Worm (Caenorhabditis elegans): ENCODE data around the gene Y42A5A.3.
A peak's percentile ranks its signal among the peaks of the same experiment; 100 is the strongest.

The Y42A5A.3 gene

ce11 chrV:11060239-11060984 is 35.4 kb downstream of the Y42A5A.3 start, which contains the start of gene T04C12.11:
T04C12.11 (minus strand) TSS chrV:11060289.
- TF ChIP-seq egl-18 (GFP tag; IDR thresholded peaks at IDR 0.05) (no peak), him-1 (tag; optimal IDR thresholded peaks at IDR 0.05) (no peak), F33H1.4 (GFP tag; IDR thresholded peaks at IDR 0.05) (no peak), cebp-2 (GFP tag; IDR thresholded peaks at IDR 0.05) (no peak), ztf-6 (GFP tag; IDR thresholded peaks at IDR 0.05) (no peak), aptf-3 (GFP tag; IDR thresholded peaks at IDR 0.05) (no peak), egl-44 (GFP tag; IDR thresholded peaks at IDR 0.05) (no peak), mes-4 (tag; optimal IDR thresholded peaks at IDR 0.05) (no peak)

DNA sequence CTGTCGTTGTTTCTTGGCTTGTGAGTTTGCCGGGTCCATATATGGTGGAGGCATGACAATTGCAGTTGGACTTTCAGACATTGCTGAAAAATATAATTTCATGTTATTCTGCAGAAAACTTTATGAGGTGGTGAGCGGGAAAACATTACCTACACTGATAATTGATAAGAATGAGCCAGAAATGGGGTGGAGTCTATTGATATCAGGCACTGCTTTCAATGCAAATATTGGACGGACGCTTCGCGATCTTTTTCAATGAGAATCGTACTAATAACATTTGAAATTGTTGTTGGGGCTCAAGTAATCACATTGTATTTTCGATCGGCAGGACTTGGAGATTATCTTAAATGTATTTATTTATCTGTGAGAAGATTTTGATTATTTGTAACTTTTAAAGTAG is 36.6 kb downstream of the Y42A5A.3 start, which contains the start of gene T04C12.1:
TSS of gene T04C12.1 (minus strand) at position 90 of the 400 bp plus-strand sequence.
- TF ChIP-seq aptf-2 (GFP tag; conservative IDR thresholded peaks at IDR 0.05), result no peak
- peak; percentile 6 for TF ChIP-seq ama-1 (optimal IDR thresholded peaks at IDR 0.05)
- no peak for TF ChIP-seq ama-1 (GFP tag; optimal IDR thresholded peaks at IDR 0.05)

ce11 chrV:11057043-11057442 is 38.7 kb downstream of the Y42A5A.3 start, which contains the start of gene srh-75:
srh-75 (minus strand) TSS chrV:11057143.
- no peak for TF ChIP-seq Y56A3A.18 (GFP tag; IDR thresholded peaks at IDR 0.05)
- no peak for TF ChIP-seq lin-40 (tag; optimal IDR thresholded peaks at IDR 0.05)
- TF ChIP-seq nfyb-1 (GFP tag; IDR thresholded peaks at IDR 0.05), result no peak

- TF ChIP-seq ets-4 (GFP tag; optimal IDR thresholded peaks at IDR 0.05) (no peak), ekl-4 (GFP tag; IDR thresholded peaks at IDR 0.05) (no peak)
These were observed 39.3 kb downstream of the Y42A5A.3 start for ce11 chrV:11056484-11056883.

DNA sequence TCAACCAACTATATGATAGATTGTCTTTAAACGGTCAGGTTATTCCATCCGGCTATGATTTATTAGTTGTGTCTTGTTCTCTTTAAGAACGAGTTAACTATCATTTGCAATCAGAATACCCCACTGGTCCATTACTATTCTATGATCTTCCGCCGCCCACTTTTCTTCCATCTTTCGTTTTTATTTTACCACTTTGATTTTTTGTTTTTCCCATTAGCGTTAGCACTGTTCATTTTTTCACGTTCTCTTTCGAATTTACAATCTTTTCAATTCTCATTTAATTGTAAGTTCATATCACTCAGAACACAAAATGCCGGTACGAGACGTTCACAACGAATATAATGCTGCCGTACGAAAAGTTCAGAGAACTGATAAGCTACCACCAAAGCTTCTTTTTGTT is 41.9 kb downstream of the Y42A5A.3 start, which contains the start of gene T04C12.7:
TSS of gene T04C12.7 (plus strand) at position 301 of the 400 bp plus-strand sequence.
- TF ChIP-seq ceh-58 (GFP tag; IDR thresholded peaks at IDR 0.05), result no peak
- no peak for TF ChIP-seq F57A8.1 (GFP tag; optimal IDR thresholded peaks at IDR 0.05)
- no peak for TF ChIP-seq dpff-1 (tag; optimal IDR thresholded peaks at IDR 0.05)
- no peak for TF ChIP-seq ets-4 (GFP tag; optimal IDR thresholded peaks at IDR 0.05)
- no peak for TF ChIP-seq F22D6.2 (tag; optimal IDR thresholded peaks at IDR 0.05)
- no peak for TF ChIP-seq lin-26 (GFP tag; IDR thresholded peaks at IDR 0.05)
- no peak for TF ChIP-seq ekl-4 (GFP tag; IDR thresholded peaks at IDR 0.05)
- no peak for TF ChIP-seq F10E7.11 (tag; optimal IDR thresholded peaks at IDR 0.05)
- no peak for TF ChIP-seq B0261.1 (tag; optimal IDR thresholded peaks at IDR 0.05)
- TF ChIP-seq lin-54 (GFP tag; optimal IDR thresholded peaks at IDR 0.05), result no peak
- TF ChIP-seq C06A6.2 (GFP tag; conservative IDR thresholded peaks at IDR 0.05), result no peak

DNA sequence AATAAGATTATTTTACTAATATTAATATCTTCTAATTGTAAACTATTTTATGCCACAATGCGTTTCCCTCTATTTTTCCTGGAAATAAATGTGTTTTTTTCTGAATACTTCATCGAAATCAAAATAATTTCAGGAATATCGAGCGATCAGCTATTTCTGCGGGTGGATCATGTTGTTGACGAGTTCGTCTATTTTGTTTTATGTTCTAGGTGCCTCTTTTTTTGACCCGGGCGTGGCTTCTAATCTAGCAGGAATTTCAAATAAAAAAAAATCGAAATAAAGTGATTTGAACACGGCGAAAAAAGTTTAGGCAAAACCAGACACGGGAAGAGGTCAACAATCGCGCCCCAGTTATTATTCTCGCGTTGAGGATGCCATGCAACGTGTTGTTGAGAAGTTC is 43.9 kb downstream of the Y42A5A.3 start, which contains the start of gene T04C12.33:
TSS of gene T04C12.33 (plus strand) at position 301 of the 400 bp plus-strand sequence.
- TF ChIP-seq hmg-20 (GFP tag; IDR thresholded peaks at IDR 0.05) (no peak), snpc-4 (GFP tag; optimal IDR thresholded peaks at IDR 0.05) (no peak), snpc-4 (tag; optimal IDR thresholded peaks at IDR 0.05) (no peak), snpc-1.3 (tag; optimal IDR thresholded peaks at IDR 0.05; ENCODE audit: insufficient read depth) (no peak), C06A6.2 (GFP tag; conservative IDR thresholded peaks at IDR 0.05) (no peak), ceh-40 (GFP tag; IDR thresholded peaks at IDR 0.05) (no peak), ztf-25 (GFP tag; IDR thresholded peaks at IDR 0.05) (no peak), mcd-1 (GFP tag; IDR thresholded peaks at IDR 0.05) (no peak)
